Worm (Caenorhabditis elegans): ENCODE measurements around the gene M7.8.

Gene M7.8

ce11 chrIV:11142314-11143227, 47.7 kb upstream of the M7.8 start, which contains the start of gene skih-2 (continued):
- TF ChIP-seq ZK546.5 (tag; optimal IDR thresholded peaks at IDR 0.05) (peak in 1 of 2 experiments; percentile 9), unc-130 (GFP tag; optimal IDR thresholded peaks at IDR 0.05) (peak; percentile 32), F26F4.8 (GFP tag; conservative IDR thresholded peaks at IDR 0.05) (no peak), lim-7 (GFP tag; IDR thresholded peaks at IDR 0.05) (no peak), snpc-1.2 (GFP tag; IDR thresholded peaks at IDR 0.05) (peak; percentile 21; the same call in 1 of the 2 replicates), dve-1 (tag; optimal IDR thresholded peaks at IDR 0.05; ENCODE audit: insufficient read depth) (no peak), egl-27 (tag; optimal IDR thresholded peaks at IDR 0.05) (peak; percentile 36), ceh-32 (tag; optimal IDR thresholded peaks at IDR 0.05; ENCODE audit: poor library complexity) (no peak), daf-8 (GFP tag; IDR thresholded peaks at IDR 0.05) (no peak), ctbp-1 (GFP tag; IDR thresholded peaks at IDR 0.05) (no peak), mdt-29 (GFP tag; IDR thresholded peaks at IDR 0.05) (no peak), lin-38 (GFP tag; IDR thresholded peaks at IDR 0.05) (peak; percentile 40), hlh-30 (tag; optimal IDR thresholded peaks at IDR 0.05; ENCODE audit: insufficient read depth) (peak; percentile 29), attf-4 (tag; optimal IDR thresholded peaks at IDR 0.05) (no peak), nhr-10 (tag; optimal IDR thresholded peaks at IDR 0.05) (no peak), F37D6.2 (tag; optimal IDR thresholded peaks at IDR 0.05) (no peak), sdz-12 (GFP tag; optimal IDR thresholded peaks at IDR 0.05) (no peak), nhr-76 (tag; optimal IDR thresholded peaks at IDR 0.05) (no peak), lir-3 (tag; optimal IDR thresholded peaks at IDR 0.05) (no peak), hif-1 (tag; optimal IDR thresholded peaks at IDR 0.05) (no peak), F49E8.2 (tag; optimal IDR thresholded peaks at IDR 0.05; ENCODE audit: borderline replicate concordance) (peak; percentile 64), skn-1 (tag; optimal IDR thresholded peaks at IDR 0.05) (no peak), dmd-8 (GFP tag; IDR thresholded peaks at IDR 0.05) (no peak), jun-1 (tag; optimal IDR thresholded peaks at IDR 0.05) (no peak), nhr-6 (tag; optimal IDR thresholded peaks at IDR 0.05) (peak; percentile 15), duxl-1 (tag; optimal IDR thresholded peaks at IDR 0.05; ENCODE audit: poor library complexity) (no peak), nhr-77 (tag; optimal IDR thresholded peaks at IDR 0.05) (peak; percentile 7), pqm-1 (tag; optimal IDR thresholded peaks at IDR 0.05) (no peak), unc-39 (tag; optimal IDR thresholded peaks at IDR 0.05) (no peak), mxl-2 (GFP tag; conservative IDR thresholded peaks at IDR 0.05) (no peak), F44E2.7 (GFP tag; IDR thresholded peaks at IDR 0.05) (no peak), madf-9 (GFP tag; conservative IDR thresholded peaks at IDR 0.05) (no peak), zag-1 (tag; optimal IDR thresholded peaks at IDR 0.05) (no peak), rbr-2 (tag; optimal IDR thresholded peaks at IDR 0.05) (no peak), ces-1 (GFP tag; optimal IDR thresholded peaks at IDR 0.05) (no peak), daf-16 (GFP tag; optimal IDR thresholded peaks at IDR 0.05) (no peak), daf-16 (tag; optimal IDR thresholded peaks at IDR 0.05) (peak; percentile 34), T20F7.1 (GFP tag; optimal IDR thresholded peaks at IDR 0.05) (peak; percentile 40), mxl-3 (GFP tag; optimal IDR thresholded peaks at IDR 0.05) (no peak), mes-2 (tag; optimal IDR thresholded peaks at IDR 0.05; ENCODE audit: poor library complexity, severe bottlenecking) (no peak), Y75B8A.6 (GFP tag; IDR thresholded peaks at IDR 0.05) (no peak), spr-1 (tag; optimal IDR thresholded peaks at IDR 0.05) (no peak), lsy-2 (tag; optimal IDR thresholded peaks at IDR 0.05) (peak in 1 of 2 experiments; percentile 78), mdl-1 (tag; optimal IDR thresholded peaks at IDR 0.05) (no peak)

Data from whole organism, L4 larva.